Fruit fly (Drosophila melanogaster) Kc167 (cell line): Measurements from ENCODE around the gene EMC5.

Source experiments
- Myc ChIP-seq: fragments of >200 bp; optimal IDR thresholded peaks from 2 replicates; lab custom pipeline; 2017; ENCODE audit warnings: missing external identifiers
- h ChIP-seq: fragments of >200 bp; optimal IDR thresholded peaks from 3 replicates; lab custom pipeline; 2018; ENCODE audit warnings: missing external identifiers
- insv ChIP-seq: fragments of >200 bp; optimal IDR thresholded peaks from 3 replicates; lab custom pipeline; 2018; ENCODE audit warnings: missing external identifiers
- psq ChIP-seq: fragments of >200 bp; optimal IDR thresholded peaks from 2 replicates; lab custom pipeline; 2017; ENCODE audit warnings: missing external identifiers
- ttk ChIP-seq: sonication (Bioruptor generic); optimal IDR thresholded peaks from 2 replicates; lab custom pipeline; 2017; ENCODE audit warnings: missing external identifiers

- TF ChIP-seq Myc (lab: Kevin White, UChicago): no peak
- no peak for TF ChIP-seq insv (lab: Kevin White, UChicago)
- TF ChIP-seq ttk (lab: Kevin White, UChicago): no peak
- TF ChIP-seq psq (lab: Kevin White, UChicago): no peak
- no peak for TF ChIP-seq h (lab: Kevin White, UChicago)
Observed at dm6 chr2L:19018266-19018665, 30.8 kb downstream of the EMC5 start.
